1 fruit fly cellular context compared by ENCODE assay signal in genomic region chr3R:8862662-8863082, dm6.
TF ChIP-seq lines count a peak whose summit lies in the region.

No protein-coding gene starts in this region.

TF ChIP-seq in whole organism, embryonic, 481 proteins besides CTCF, POLR2A, EP300 and RAD21 (continued from another document):
- TF ChIP-seq CG34224 (GFP tag; IDR thresholded peaks at IDR 0.05; lab: Robert Waterston, UW; ENCODE audit: partially characterized antibody) (peak; percentile 60; the same call in 1 of the 3 replicates), CG18262 (tag; optimal IDR thresholded peaks at IDR 0.05; lab: Kevin White, UChicago) (peak; percentile 25), mld (GFP tag; IDR thresholded peaks at IDR 0.05; lab: Robert Waterston, UW; ENCODE audit: partially characterized antibody) (peak; percentile 84), HLH4C (GFP tag; IDR thresholded peaks at IDR 0.05; lab: Robert Waterston, UW; ENCODE audit: partially characterized antibody) (peak; percentile 81), sug (tag; optimal IDR thresholded peaks at IDR 0.05; lab: Kevin White, UChicago) (peak; percentile 24), nom (GFP tag; optimal IDR thresholded peaks at IDR 0.05; lab: Kevin White, UChicago) (peak; percentile 60), trh (GFP tag; optimal IDR thresholded peaks at IDR 0.05; lab: Kevin White, UChicago) (no peak), ttk (GFP tag; IDR thresholded peaks at IDR 0.05; lab: Robert Waterston, UW) (peak; percentile 64), CG6272 (GFP tag; IDR thresholded peaks at IDR 0.05; lab: Robert Waterston, UW) (no peak), sima (GFP tag; optimal IDR thresholded peaks at IDR 0.05; lab: Kevin White, UChicago) (no peak)
